Fruit fly (Drosophila melanogaster) whole organism, embryonic: ENCODE data around the gene Rfx.
A peak's percentile ranks its signal among the peaks of the same experiment; 100 is the strongest.

Experiments
- Atf3 ChIP-seq: fragments of 200-800 bp; sonication (Bioruptor generic); optimal IDR thresholded peaks from 3 replicates; lab custom pipeline; 2016; ENCODE audit warnings: missing biosample characterization, missing genetic modification characterization
- CG10431 ChIP-seq: fragments of 200-800 bp; sonication (Bioruptor generic); optimal IDR thresholded peaks from 3 replicates; lab custom pipeline; 2018; ENCODE audit warnings: missing biosample characterization, mild to moderate bottlenecking, missing genetic modification characterization
- CG10654 ChIP-seq: fragments of 200-800 bp; sonication (Bioruptor generic); optimal IDR thresholded peaks from 2 replicates; lab custom pipeline; 2016; ENCODE audit warnings: missing biosample characterization, missing genetic modification characterization
- CG11504 ChIP-seq: fragments of 200-800 bp; sonication (Bioruptor generic); optimal IDR thresholded peaks from 3 replicates; lab custom pipeline; 2019; ENCODE audit warnings: missing biosample characterization, mild to moderate bottlenecking, missing genetic modification characterization, moderate library complexity
- CG11723 ChIP-seq: fragments of 200-800 bp; sonication (Bioruptor generic); optimal IDR thresholded peaks from 2 replicates; lab custom pipeline; 2017; ENCODE audit warnings: missing biosample characterization, mild to moderate bottlenecking, missing genetic modification characterization
- CG13624 ChIP-seq: fragments of 200-800 bp; sonication (Bioruptor generic); optimal IDR thresholded peaks from 2 replicates; lab custom pipeline; 2016; ENCODE audit warnings: missing biosample characterization, missing genetic modification characterization
- CG14014 ChIP-seq: fragments of 200-800 bp; sonication (Bioruptor generic); IDR thresholded peaks from 2 replicates; pipeline ENCODE4 v1.3.6; 2022; ENCODE audit warnings: missing biosample characterization, missing genetic modification characterization
- CG14050 ChIP-seq: fragments of 200-800 bp; sonication (Bioruptor generic); IDR thresholded peaks from 3 replicates; pipeline ENCODE4 v1.3.6; 2022; ENCODE audit warnings: missing biosample characterization, missing genetic modification characterization
- CG15073 ChIP-seq: fragments of 200-800 bp; sonication (Bioruptor generic); optimal IDR thresholded peaks from 2 replicates; lab custom pipeline; 2016; ENCODE audit warnings: missing biosample characterization, missing genetic modification characterization
- CG15601 ChIP-seq: fragments of 200-800 bp; sonication (Bioruptor generic); optimal IDR thresholded peaks from 3 replicates; lab custom pipeline; 2019; ENCODE audit warnings: missing biosample characterization, mild to moderate bottlenecking, missing genetic modification characterization, moderate library complexity
- CG1602 ChIP-seq: fragments of 200-800 bp; sonication (Bioruptor generic); optimal IDR thresholded peaks from 3 replicates; lab custom pipeline; 2016; ENCODE audit warnings: missing biosample characterization, missing genetic modification characterization
- CG17359 ChIP-seq: fragments of 200-800 bp; sonication (Bioruptor generic); optimal IDR thresholded peaks from 3 replicates; lab custom pipeline; 2018; ENCODE audit warnings: missing biosample characterization, mild to moderate bottlenecking, missing genetic modification characterization, moderate library complexity
- CG17385 ChIP-seq: fragments of 200-800 bp; sonication (Bioruptor generic); optimal IDR thresholded peaks from 3 replicates; lab custom pipeline; 2018; ENCODE audit warnings: missing biosample characterization, mild to moderate bottlenecking, missing genetic modification characterization
- CG17912 ChIP-seq: fragments of 200-800 bp; sonication (Bioruptor generic); optimal IDR thresholded peaks from 2 replicates; lab custom pipeline; 2018; ENCODE audit warnings: missing biosample characterization, mild to moderate bottlenecking, missing genetic modification characterization
- CG18011 ChIP-seq: fragments of 200-800 bp; sonication (Bioruptor generic); optimal IDR thresholded peaks from 2 replicates; lab custom pipeline; 2017; ENCODE audit warnings: missing biosample characterization, missing genetic modification characterization, mild to moderate bottlenecking, moderate library complexity, missing genotype
- CG2199 ChIP-seq: fragments of 200-800 bp; sonication (Bioruptor generic); IDR thresholded peaks from 3 replicates; pipeline ENCODE4 v1.3.6; 2022; ENCODE audit warnings: missing biosample characterization, missing genetic modification characterization
- CG31388 ChIP-seq: fragments of 200-800 bp; sonication (Bioruptor generic); optimal IDR thresholded peaks from 2 replicates; lab custom pipeline; 2016; ENCODE audit warnings: missing biosample characterization, missing genetic modification characterization
- CG4360 ChIP-seq: fragments of 200-800 bp; sonication (Bioruptor generic); IDR thresholded peaks from 2 replicates; pipeline ENCODE4 v1.3.6; 2022; ENCODE audit warnings: missing biosample characterization, missing genetic modification characterization
- CG43689 ChIP-seq: fragments of 200-800 bp; sonication (Bioruptor generic); IDR thresholded peaks from 2 replicates; pipeline ENCODE4 v1.3.6; 2022; ENCODE audit warnings: missing biosample characterization, missing genetic modification characterization
- CG6689 ChIP-seq: fragments of 200-800 bp; sonication (Bioruptor generic); IDR thresholded peaks from 2 replicates; pipeline ENCODE4 v1.3.6; 2022; ENCODE audit warnings: missing biosample characterization, missing genetic modification characterization
- CG6765 ChIP-seq: fragments of 200-800 bp; sonication (Bioruptor generic); optimal IDR thresholded peaks from 3 replicates; lab custom pipeline; 2017; ENCODE audit warnings: missing biosample characterization, mild to moderate bottlenecking, missing genetic modification characterization
- CG8359 ChIP-seq: fragments of 200-800 bp; sonication (Bioruptor generic); optimal IDR thresholded peaks from 2 replicates; lab custom pipeline; 2017; ENCODE audit warnings: missing biosample characterization, mild to moderate bottlenecking, missing genetic modification characterization, borderline replicate concordance
- CoRest ChIP-seq: fragments of 200-800 bp; sonication (Bioruptor generic); optimal IDR thresholded peaks from 3 replicates; lab custom pipeline; 2018; ENCODE audit warnings: missing biosample characterization, mild to moderate bottlenecking, missing genetic modification characterization, moderate library complexity
- CrebB ChIP-seq: fragments of 200-800 bp; sonication (Bioruptor generic); optimal IDR thresholded peaks from 3 replicates; lab custom pipeline; 2018; ENCODE audit warnings: missing biosample characterization, mild to moderate bottlenecking, missing genetic modification characterization
- Dad ChIP-seq: fragments of 200-800 bp; sonication (Bioruptor generic); optimal IDR thresholded peaks from 3 replicates; lab custom pipeline; 2016; ENCODE audit warnings: missing biosample characterization, missing genetic modification characterization
- Deaf1 ChIP-seq: fragments of 200-800 bp; optimal IDR thresholded peaks from 3 replicates; lab custom pipeline; 2019; ENCODE audit warnings: missing biosample characterization, mild to moderate bottlenecking, missing genetic modification characterization, moderate library complexity
- Dp ChIP-seq: fragments of 200-800 bp; sonication (Bioruptor generic); optimal IDR thresholded peaks from 2 replicates; lab custom pipeline; 2018; ENCODE audit warnings: missing biosample characterization, mild to moderate bottlenecking, missing genetic modification characterization, moderate library complexity
- HLH3B ChIP-seq: fragments of 200-800 bp; sonication (Bioruptor generic); IDR thresholded peaks from 2 replicates; pipeline ENCODE4 v1.3.6; 2022; ENCODE audit warnings: missing biosample characterization, missing genetic modification characterization
- HLHmδ ChIP-seq: fragments of 200-800 bp; sonication (Bioruptor generic); optimal IDR thresholded peaks from 2 replicates; lab custom pipeline; 2018; ENCODE audit warnings: missing biosample characterization, mild to moderate bottlenecking, missing genetic modification characterization, moderate library complexity
- Hand ChIP-seq: fragments of 200-800 bp; sonication (Bioruptor generic); optimal IDR thresholded peaks from 2 replicates; lab custom pipeline; 2017; ENCODE audit warnings: mild to moderate bottlenecking, missing biosample characterization, missing genetic modification reagents, missing genetic modification characterization
- Nf-YB ChIP-seq: fragments of 200-800 bp; sonication (Bioruptor generic); optimal IDR thresholded peaks from 3 replicates; lab custom pipeline; 2019; ENCODE audit warnings: missing biosample characterization, mild to moderate bottlenecking, missing genetic modification characterization, moderate library complexity
- Nf-YC ChIP-seq: fragments of 200-800 bp; optimal IDR thresholded peaks from 3 replicates; lab custom pipeline; 2019; ENCODE audit warnings: missing biosample characterization, mild to moderate bottlenecking, missing genetic modification characterization, moderate library complexity
- cad ChIP-seq: fragments of >200 bp; optimal IDR thresholded peaks from 2 replicates; lab custom pipeline; 2017; ENCODE audit warnings: missing biosample characterization, missing genetic modification characterization
- cg ChIP-seq: fragments of 200-800 bp; sonication (Bioruptor generic); optimal IDR thresholded peaks from 3 replicates; lab custom pipeline; 2019; ENCODE audit warnings: missing biosample characterization, mild to moderate bottlenecking, missing genetic modification characterization, moderate library complexity
- danr ChIP-seq: fragments of 200-800 bp; sonication (Bioruptor generic); IDR thresholded peaks from 2 replicates; pipeline ENCODE4 v1.3.6; 2022; ENCODE audit warnings: missing biosample characterization, missing genetic modification characterization
- dpn ChIP-seq, 2 experiments: fragments of 200-800 bp; sonication (Bioruptor generic); optimal IDR thresholded peaks; 3 replicates each; lab custom pipeline; 2016; ENCODE audit warnings: missing biosample characterization in 2 of 2, missing genetic modification characterization in 2 of 2
- en ChIP-seq: fragments of 200-800 bp; sonication (Bioruptor generic); optimal IDR thresholded peaks from 2 replicates; lab custom pipeline; 2016; ENCODE audit warnings: missing biosample characterization, missing genetic modification characterization
- ewg ChIP-seq: fragments of 200-800 bp; sonication (Bioruptor generic); optimal IDR thresholded peaks from 3 replicates; lab custom pipeline; 2017; ENCODE audit warnings: mild to moderate bottlenecking, missing biosample characterization, missing genetic modification reagents, missing genetic modification characterization
- gem ChIP-seq: fragments of 200-800 bp; sonication (Bioruptor generic); optimal IDR thresholded peaks from 2 replicates; lab custom pipeline; 2019; ENCODE audit warnings: missing biosample characterization, mild to moderate bottlenecking, missing genetic modification characterization, moderate library complexity
- grn ChIP-seq: fragments of 200-800 bp; sonication (Bioruptor generic); optimal IDR thresholded peaks from 3 replicates; lab custom pipeline; 2017; ENCODE audit warnings: missing biosample characterization, missing genetic modification characterization
- insv ChIP-seq, 2 experiments: fragments of 200-800 bp; sonication (Bioruptor generic); optimal IDR thresholded peaks; 3 replicates each; lab custom pipeline; 2016 to 2018; ENCODE audit warnings: missing biosample characterization in 2 of 2, missing genetic modification characterization in 2 of 2
- kni ChIP-seq: fragments of 200-800 bp; sonication (Bioruptor generic); optimal IDR thresholded peaks from 3 replicates; lab custom pipeline; 2017; ENCODE audit warnings: mild to moderate bottlenecking, missing biosample characterization, missing genetic modification reagents, missing genetic modification characterization
- lbe ChIP-seq: fragments of 200-800 bp; sonication (Bioruptor generic); optimal IDR thresholded peaks from 2 replicates; lab custom pipeline; 2016; ENCODE audit warnings: missing biosample characterization, mild to moderate bottlenecking, missing genetic modification characterization
- nom ChIP-seq: fragments of 200-800 bp; sonication (Bioruptor generic); optimal IDR thresholded peaks from 2 replicates; lab custom pipeline; 2017; ENCODE audit warnings: missing biosample characterization, missing genetic modification characterization, mild to moderate bottlenecking, moderate library complexity, missing genetic modification reagents
- peb ChIP-seq: fragments of 200-800 bp; sonication (Bioruptor generic); IDR thresholded peaks from 2 replicates; pipeline ENCODE4 v1.3.6; 2022; ENCODE audit warnings: missing biosample characterization, missing genetic modification characterization
- pita ChIP-seq: fragments of 200-800 bp; sonication (Bioruptor generic); optimal IDR thresholded peaks from 2 replicates; lab custom pipeline; 2017; ENCODE audit warnings: missing biosample characterization, mild to moderate bottlenecking, missing genetic modification characterization
- sc ChIP-seq, 3 experiments: fragments of >200 bp in 2 of 3; fragments of 200-800 bp in 1 of 3; sonication (Bioruptor generic) in 1 of 3; optimal IDR thresholded peaks; 2 replicates in 2 of 3; 3 replicates in 1 of 3; lab custom pipeline; 2017; ENCODE audit warnings: mild to moderate bottlenecking in 1 of 3, missing biosample characterization in 1 of 3, missing genetic modification characterization in 1 of 3, missing genetic modification reagents in 1 of 3
- sqz ChIP-seq: fragments of 200-800 bp; sonication (Bioruptor generic); optimal IDR thresholded peaks from 3 replicates; lab custom pipeline; 2018; ENCODE audit warnings: missing biosample characterization, mild to moderate bottlenecking, missing genetic modification characterization
- zfh2 ChIP-seq: fragments of 200-800 bp; sonication (Bioruptor generic); optimal IDR thresholded peaks from 2 replicates; lab custom pipeline; 2016; ENCODE audit warnings: missing biosample characterization, missing genetic modification characterization

The Rfx gene

DNA sequence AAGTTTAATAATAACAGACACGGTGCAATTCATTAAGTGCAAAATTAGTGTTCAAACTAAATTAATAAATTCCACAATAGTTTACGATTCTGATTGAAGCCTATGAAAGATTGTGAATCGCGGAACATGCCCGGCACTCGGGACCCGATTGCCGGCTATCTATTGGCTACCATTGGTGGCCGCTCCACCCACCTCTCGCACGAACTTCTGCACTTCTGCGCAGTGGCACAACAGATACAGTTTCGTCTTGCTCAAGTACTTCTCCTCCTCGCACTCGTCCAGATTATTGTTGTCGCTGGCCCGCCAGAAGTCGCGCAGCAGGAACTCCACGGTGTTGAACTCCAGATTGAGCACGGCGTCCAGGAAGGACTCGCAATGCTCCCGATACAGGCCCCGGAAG is 13.6 kb downstream of the Rfx start:
- TF ChIP-seq CG43689 (GFP tag; lab: Robert Waterston, UW) = no peak
- no peak for TF ChIP-seq gem
- TF ChIP-seq CrebB (tag; lab: Kevin White, UChicago) = no peak
- TF ChIP-seq CG13624 = no peak
- TF ChIP-seq lbe (GFP tag; lab: Kevin White, UChicago) = no peak
- peak; percentile 88 for TF ChIP-seq Nf-YC
- no peak for TF ChIP-seq CG6689 (GFP tag; lab: Robert Waterston, UW)
- 0 out of 2 replicates have a peak, but pooled peaks have one; percentile 8 for TF ChIP-seq CG14014 (GFP tag; lab: Robert Waterston, UW)
- peak; percentile 83 for TF ChIP-seq Nf-YB (GFP tag; lab: Kevin White, UChicago)
- TF ChIP-seq CG10654 = no peak
- TF ChIP-seq CG15601 = no peak
- TF ChIP-seq en (GFP tag; lab: Kevin White, UChicago) = no peak
- TF ChIP-seq peb (GFP tag; lab: Robert Waterston, UW) = no peak
- TF ChIP-seq Deaf1 (tag; lab: Kevin White, UChicago) = peak; percentile 84
- peak; percentile 66 for TF ChIP-seq ewg (GFP tag; lab: Kevin White, UChicago)
- no peak for TF ChIP-seq CG15073 (GFP tag; lab: Kevin White, UChicago)
- TF ChIP-seq Atf3 (GFP tag; lab: Kevin White, UChicago) = no peak
- TF ChIP-seq CG11723 (GFP tag; lab: Kevin White, UChicago) = no peak
- no peak for TF ChIP-seq CG18011 (GFP tag; lab: Kevin White, UChicago)
- no peak for TF ChIP-seq CG6765
- no peak for TF ChIP-seq cad (GFP tag; lab: Kevin White, UChicago)

- TF ChIP-seq sqz (GFP tag; lab: Kevin White, UChicago) = peak; percentile 47
- peak in 1 of 2 experiments; percentile 34 for TF ChIP-seq insv (GFP tag; optimal IDR thresholded peaks at IDR 0.05; lab: Kevin White, UChicago)
- TF ChIP-seq CG17359 (tag; lab: Kevin White, UChicago) = peak; percentile 61
- TF ChIP-seq CG31388 = no peak
- TF ChIP-seq HLH3B (GFP tag; lab: Robert Waterston, UW) = no peak
- no peak for TF ChIP-seq CG17912 (GFP tag; lab: Kevin White, UChicago)
- no peak for TF ChIP-seq CoRest (tag; lab: Kevin White, UChicago)
- peak; percentile 43 for TF ChIP-seq kni (GFP tag; lab: Kevin White, UChicago)
- TF ChIP-seq CG10431 (GFP tag; lab: Kevin White, UChicago) = peak; percentile 94
- 0 out of 3 replicates have a peak, but pooled peaks have one; percentile 81 for TF ChIP-seq CG2199 (GFP tag; lab: Robert Waterston, UW)
- no peak for TF ChIP-seq CG1602 (GFP tag; lab: Kevin White, UChicago)
- TF ChIP-seq Dp (GFP tag; lab: Kevin White, UChicago) = peak; percentile 5
- TF ChIP-seq nom (GFP tag; lab: Kevin White, UChicago) = peak; percentile 15
- TF ChIP-seq pita (GFP tag; lab: Kevin White, UChicago) = peak; percentile 47
- TF ChIP-seq CG17385 (GFP tag; lab: Kevin White, UChicago) = no peak
- TF ChIP-seq HLHmδ (GFP tag; lab: Kevin White, UChicago) = no peak
- no peak for TF ChIP-seq Hand
- no peak for TF ChIP-seq grn (GFP tag; lab: Kevin White, UChicago)
- peak; percentile 52 for TF ChIP-seq cg (GFP tag; lab: Kevin White, UChicago)
- no peak for TF ChIP-seq danr (GFP tag; lab: Robert Waterston, UW)
- TF ChIP-seq CG4360 (GFP tag; lab: Robert Waterston, UW) = peak; percentile 99
- no peak for TF ChIP-seq zfh2 (GFP tag; lab: Kevin White, UChicago)
- TF ChIP-seq Dad (GFP tag; lab: Kevin White, UChicago) = no peak
- TF ChIP-seq sc (optimal IDR thresholded peaks at IDR 0.05; lab: Kevin White, UChicago) = no peak
- TF ChIP-seq sc (GFP tag; optimal IDR thresholded peaks at IDR 0.05; lab: Kevin White, UChicago) = no peak
- no peak for TF ChIP-seq en (GFP tag; lab: Kevin White, UChicago)
- TF ChIP-seq CG8359 (GFP tag; lab: Kevin White, UChicago) = no peak
- TF ChIP-seq dpn (GFP tag; optimal IDR thresholded peaks at IDR 0.05; lab: Kevin White, UChicago) = no peak
- no peak for TF ChIP-seq CG14050 (GFP tag; lab: Robert Waterston, UW)
- peak; percentile 90 for TF ChIP-seq CG11504 (tag; lab: Kevin White, UChicago)
Observed at dm6 chr3R:10357364-10357676, 20.5 kb downstream of the Rfx start.
